Fruit fly (Drosophila melanogaster) whole organism: ENCODE measurements around the gene Ugt36A1.

Experiments used
- CG8478 ChIP-seq: fragments of >200 bp; optimal IDR thresholded peaks from 2 replicates; lab custom pipeline; 2018; ENCODE audit warnings: inconsistent platforms
- Dll ChIP-seq: fragments of >200 bp; optimal IDR thresholded peaks from 2 replicates; lab custom pipeline; 2017
- EcR ChIP-seq, 2 experiments: fragments of >200 bp; optimal IDR thresholded peaks; 2 replicates each; lab custom pipeline; 2017; ENCODE audit warnings: missing biosample characterization in 2 of 2, missing genetic modification characterization in 2 of 2, missing genetic modification reagents in 2 of 2
- pan ChIP-seq: fragments of >200 bp; optimal IDR thresholded peaks from 2 replicates; lab custom pipeline; 2017
- psq ChIP-seq: fragments of >200 bp; optimal IDR thresholded peaks from 2 replicates; lab custom pipeline; 2017

- TF ChIP-seq pan (lab: Kevin White, UChicago): no peak
- TF ChIP-seq EcR (GFP tag; optimal IDR thresholded peaks at IDR 0.05; lab: Kevin White, UChicago): no peak
- no peak for TF ChIP-seq psq (lab: Kevin White, UChicago)
- TF ChIP-seq Dll (lab: Kevin White, UChicago): no peak
- TF ChIP-seq CG8478 (lab: Kevin White, UChicago): no peak
Observed at dm6 chr2L:3598485-3598884, 20.4 kb upstream of the Ugt36A1 start.
